Fruit fly (Drosophila melanogaster) whole organism, adult: Measurements from ENCODE around the gene CG42675.

ENCODE experiments used
- CG11617 ChIP-seq: fragments of 200-800 bp; sonication (Bioruptor generic); optimal IDR thresholded peaks from 2 replicates; lab custom pipeline; 2017; ENCODE audit warnings: mild to moderate bottlenecking, missing biosample characterization, missing genetic modification reagents, missing genetic modification characterization
- CG12768 ChIP-seq: fragments of 200-800 bp; sonication (Bioruptor generic); optimal IDR thresholded peaks from 2 replicates; lab custom pipeline; 2017; ENCODE audit warnings: missing biosample characterization, missing genetic modification characterization, mild to moderate bottlenecking, moderate library complexity, missing genetic modification reagents
- CG14711 ChIP-seq: fragments of 200-800 bp; sonication (Bioruptor generic); optimal IDR thresholded peaks from 2 replicates; lab custom pipeline; 2018; ENCODE audit warnings: missing biosample characterization, mild to moderate bottlenecking, missing genetic modification characterization, moderate library complexity
- CG1620 ChIP-seq: fragments of 200-800 bp; sonication (Bioruptor generic); optimal IDR thresholded peaks from 2 replicates; lab custom pipeline; 2016; ENCODE audit warnings: missing biosample characterization, missing genetic modification characterization
- CG33017 ChIP-seq: fragments of 200-800 bp; sonication (Bioruptor generic); optimal IDR thresholded peaks from 2 replicates; lab custom pipeline; 2018; ENCODE audit warnings: missing biosample characterization, mild to moderate bottlenecking, missing genetic modification characterization, moderate library complexity
- CG5204 ChIP-seq: fragments of 200-800 bp; sonication (Bioruptor generic); optimal IDR thresholded peaks from 2 replicates; lab custom pipeline; 2016; ENCODE audit warnings: missing biosample characterization, missing genetic modification characterization
- CG7045 ChIP-seq: fragments of 200-800 bp; sonication (Bioruptor generic); optimal IDR thresholded peaks from 2 replicates; lab custom pipeline; 2017; ENCODE audit warnings: missing biosample characterization, mild to moderate bottlenecking, missing genetic modification characterization
- CG7101 ChIP-seq: fragments of 200-800 bp; sonication (Bioruptor generic); optimal IDR thresholded peaks from 2 replicates; lab custom pipeline; 2018; ENCODE audit warnings: missing biosample characterization, mild to moderate bottlenecking, missing genetic modification characterization, moderate library complexity
- Clk ChIP-seq: fragments of 200-800 bp; sonication (Bioruptor generic); optimal IDR thresholded peaks from 2 replicates; lab custom pipeline; 2017; ENCODE audit warnings: missing biosample characterization, missing genetic modification characterization
- Crg-1 ChIP-seq: fragments of 200-800 bp; sonication (Bioruptor generic); optimal IDR thresholded peaks from 2 replicates; lab custom pipeline; 2016; ENCODE audit warnings: missing biosample characterization, missing genetic modification characterization
- Hr96 ChIP-seq: fragments of 200-800 bp; sonication (Bioruptor generic); optimal IDR thresholded peaks from 2 replicates; lab custom pipeline; 2016; ENCODE audit warnings: missing biosample characterization, missing genetic modification characterization
- Mnt ChIP-seq: fragments of 200-800 bp; sonication (Bioruptor generic); optimal IDR thresholded peaks from 2 replicates; lab custom pipeline; 2016; ENCODE audit warnings: missing biosample characterization, mild to moderate bottlenecking, missing genetic modification characterization
- bab1 ChIP-seq: fragments of 200-800 bp; sonication (Bioruptor generic); optimal IDR thresholded peaks from 3 replicates; lab custom pipeline; 2019; ENCODE audit warnings: missing biosample characterization, mild to moderate bottlenecking, missing genetic modification characterization, moderate library complexity
- cic ChIP-seq: fragments of 200-800 bp; sonication (Bioruptor generic); optimal IDR thresholded peaks from 2 replicates; lab custom pipeline; 2017; ENCODE audit warnings: missing biosample characterization, mild to moderate bottlenecking, missing genetic modification characterization, moderate library complexity
- cnc ChIP-seq, 2 experiments: fragments of >200 bp; optimal IDR thresholded peaks; 2 replicates each; lab custom pipeline; 2017
- kay ChIP-seq: fragments of 200-800 bp; sonication (Bioruptor generic); peaks from one replicate; lab custom pipeline; 2016; ENCODE audit warnings: missing biosample characterization, missing genetic modification characterization, borderline replicate concordance
- ovo ChIP-seq: fragments of 200-800 bp; sonication (Bioruptor generic); optimal IDR thresholded peaks from 2 replicates; lab custom pipeline; 2016; ENCODE audit warnings: missing biosample characterization, missing genetic modification characterization
- pad ChIP-seq: fragments of 200-800 bp; sonication (Bioruptor generic); optimal IDR thresholded peaks from 3 replicates; lab custom pipeline; 2017; ENCODE audit warnings: missing biosample characterization, missing genetic modification characterization, mild to moderate bottlenecking, moderate library complexity, missing genetic modification reagents
- tj ChIP-seq: fragments of 200-800 bp; sonication (Bioruptor generic); optimal IDR thresholded peaks from 3 replicates; lab custom pipeline; 2017; ENCODE audit warnings: missing biosample characterization, mild to moderate bottlenecking, missing genetic modification characterization, moderate library complexity
- toe ChIP-seq: fragments of 200-800 bp; sonication (Bioruptor generic); optimal IDR thresholded peaks from 2 replicates; lab custom pipeline; 2016; ENCODE audit warnings: missing biosample characterization, missing genetic modification characterization

Gene CG42675

dm6 chr3R:5862032-5862641 is 48.7 kb downstream of the CG42675 start, which contains the start of gene CG2017:
Gene CG2017 (minus strand): TSS chr3R:5862405.
- TF ChIP-seq Crg-1 (GFP tag; lab: Kevin White, UChicago) (peak; percentile 69), toe (GFP tag; lab: Kevin White, UChicago) (peak; percentile 57), CG1620 (GFP tag; lab: Kevin White, UChicago) (peak; percentile 65), bab1 (GFP tag; lab: Kevin White, UChicago) (peak; percentile 64), CG33017 (tag; lab: Kevin White, UChicago) (no peak), Clk (GFP tag; lab: Kevin White, UChicago) (no peak), CG12768 (GFP tag; lab: Kevin White, UChicago) (peak; percentile 13), cic (GFP tag; lab: Kevin White, UChicago) (no peak), cnc (optimal IDR thresholded peaks at IDR 0.05; lab: Kevin White, UChicago) (no peak), CG7045 (GFP tag; lab: Kevin White, UChicago) (no peak), CG7101 (tag; lab: Kevin White, UChicago) (peak; percentile 58), kay (GFP tag; lab: Kevin White, UChicago) (no peak), CG14711 (tag; lab: Kevin White, UChicago) (peak; percentile 37), CG11617 (no peak), tj (GFP tag; lab: Kevin White, UChicago) (peak; percentile 27), pad (GFP tag; lab: Kevin White, UChicago) (peak; percentile 51), Mnt (peak; percentile 31), CG5204 (GFP tag; lab: Kevin White, UChicago) (peak; percentile 46), Hr96 (GFP tag; lab: Kevin White, UChicago) (peak; percentile 61), ovo (GFP tag; lab: Kevin White, UChicago) (no peak)
